Fruit fly (Drosophila melanogaster): ENCODE measurements around the gene grp.

grp gene

dm6 chr2L:16684908-16685611 lies 5.2 kb downstream of the grp start (continued):
- TF ChIP-seq CG33557 (GFP tag; optimal IDR thresholded peaks at IDR 0.05) = no peak
- TF ChIP-seq CrebB (tag; optimal IDR thresholded peaks at IDR 0.05) = no peak
- TF ChIP-seq pho (GFP tag; optimal IDR thresholded peaks at IDR 0.05) = no peak
- TF ChIP-seq Doc3 (GFP tag; IDR thresholded peaks at IDR 0.05; ENCODE audit: partially characterized antibody) = no peak
- TF ChIP-seq ara (GFP tag; IDR thresholded peaks at IDR 0.05) = no peak
- TF ChIP-seq CG13123 (GFP tag; optimal IDR thresholded peaks at IDR 0.05) = no peak
- no peak for TF ChIP-seq CG4820 (GFP tag; optimal IDR thresholded peaks at IDR 0.05)
- TF ChIP-seq Usf (GFP tag; optimal IDR thresholded peaks at IDR 0.05) = no peak
- TF ChIP-seq Fer1 (GFP tag; optimal IDR thresholded peaks at IDR 0.05) = peak; percentile 77
- peak in 1 of 2 experiments; percentile 85 for TF ChIP-seq Hr51 (GFP tag; optimal IDR thresholded peaks at IDR 0.05)
- TF ChIP-seq Hmx (GFP tag; optimal IDR thresholded peaks at IDR 0.05) = no peak
- no peak for TF ChIP-seq tna (GFP tag; IDR thresholded peaks at IDR 0.05; ENCODE audit: partially characterized antibody)
- TF ChIP-seq pros (GFP tag; optimal IDR thresholded peaks at IDR 0.05) = no peak
- TF ChIP-seq CG12659 (GFP tag; optimal IDR thresholded peaks at IDR 0.05) = peak; percentile 59
- TF ChIP-seq CG30403 (GFP tag; optimal IDR thresholded peaks at IDR 0.05) = peak; percentile 69
- no peak for TF ChIP-seq otp (GFP tag; IDR thresholded peaks at IDR 0.05)
- TF ChIP-seq CG15601 (tag; optimal IDR thresholded peaks at IDR 0.05) = peak; percentile 51
- TF ChIP-seq CG6765 (GFP tag; optimal IDR thresholded peaks at IDR 0.05) = no peak
- TF ChIP-seq ERR (GFP tag; optimal IDR thresholded peaks at IDR 0.05) = no peak
- peak; percentile 60 for TF ChIP-seq Nf-YB (GFP tag; optimal IDR thresholded peaks at IDR 0.05)
- TF ChIP-seq Scr (GFP tag; IDR thresholded peaks at IDR 0.05; ENCODE audit: partially characterized antibody) = no peak
- TF ChIP-seq CG4854 (GFP tag; optimal IDR thresholded peaks at IDR 0.05) = no peak
- no peak for TF ChIP-seq klu (GFP tag; IDR thresholded peaks at IDR 0.05)
- no peak for TF ChIP-seq unc-4 (GFP tag; IDR thresholded peaks at IDR 0.05; ENCODE audit: partially characterized antibody)
- no peak for TF ChIP-seq jing (GFP tag; optimal IDR thresholded peaks at IDR 0.05)
- no peak for TF ChIP-seq CG14965 (GFP tag; optimal IDR thresholded peaks at IDR 0.05; ENCODE audit: borderline replicate concordance)
- no peak for TF ChIP-seq CG32532 (GFP tag; IDR thresholded peaks at IDR 0.05)
- TF ChIP-seq Trl (optimal IDR thresholded peaks at IDR 0.05) = peak; percentile 68 to 76
- TF ChIP-seq Trl (GFP tag; optimal IDR thresholded peaks at IDR 0.05) = no peak
- no peak for TF ChIP-seq CG8089 (GFP tag; optimal IDR thresholded peaks at IDR 0.05)
- TF ChIP-seq CG1832 (GFP tag; optimal IDR thresholded peaks at IDR 0.05) = no peak
- TF ChIP-seq CG8388 (GFP tag; optimal IDR thresholded peaks at IDR 0.05) = peak; percentile 40
- TF ChIP-seq nmo (GFP tag; optimal IDR thresholded peaks at IDR 0.05) = peak; percentile 75
- peak; percentile 57 for TF ChIP-seq odd (GFP tag; optimal IDR thresholded peaks at IDR 0.05)
- TF ChIP-seq br (optimal IDR thresholded peaks at IDR 0.05) = no peak
- no peak for TF ChIP-seq CG10565 (GFP tag; optimal IDR thresholded peaks at IDR 0.05)
- TF ChIP-seq Mes4 (GFP tag; optimal IDR thresholded peaks at IDR 0.05) = no peak
- no peak for TF ChIP-seq Dad (GFP tag; optimal IDR thresholded peaks at IDR 0.05)
- TF ChIP-seq CG12299 (tag; optimal IDR thresholded peaks at IDR 0.05) = peak; percentile 64
- peak; percentile 56 for TF ChIP-seq Nf-YC (tag; optimal IDR thresholded peaks at IDR 0.05)
- TF ChIP-seq CG18011 (GFP tag; optimal IDR thresholded peaks at IDR 0.05) = no peak
- TF ChIP-seq CG6272 (GFP tag; IDR thresholded peaks at IDR 0.05) = no peak
- no peak for TF ChIP-seq bab2 (GFP tag; optimal IDR thresholded peaks at IDR 0.05)
- peak; percentile 8 for TF ChIP-seq CG1602 (GFP tag; optimal IDR thresholded peaks at IDR 0.05)
- no peak for TF ChIP-seq wdn (GFP tag; IDR thresholded peaks at IDR 0.05)
- peak; percentile 62 for TF ChIP-seq CG6813 (GFP tag; optimal IDR thresholded peaks at IDR 0.05)
- peak; percentile 17 for TF ChIP-seq ind (GFP tag; optimal IDR thresholded peaks at IDR 0.05)
- peak; percentile 55 for TF ChIP-seq gcm (GFP tag; optimal IDR thresholded peaks at IDR 0.05)
- peak; percentile 23 for TF ChIP-seq CG13775 (GFP tag; optimal IDR thresholded peaks at IDR 0.05)
- TF ChIP-seq Hr3 (GFP tag; optimal IDR thresholded peaks at IDR 0.05) = peak; percentile 58
